Fruit fly (Drosophila melanogaster) whole organism, embryonic: ENCODE measurements around the gene udt.

ENCODE experiments used
- CG10209 ChIP-seq: fragments of 200-800 bp; sonication (Bioruptor generic); optimal IDR thresholded peaks from 3 replicates; lab custom pipeline; 2017; ENCODE audit warnings: missing biosample characterization, mild to moderate bottlenecking, missing genetic modification characterization, missing genetic modification reagents
- CG10462 ChIP-seq: fragments of 200-800 bp; sonication (Bioruptor generic); optimal IDR thresholded peaks from 2 replicates; lab custom pipeline; 2016; ENCODE audit warnings: missing biosample characterization, missing genetic modification characterization
- CG12391 ChIP-seq: fragments of 200-800 bp; sonication (Bioruptor generic); optimal IDR thresholded peaks from 3 replicates; lab custom pipeline; 2018; ENCODE audit warnings: missing biosample characterization, mild to moderate bottlenecking, missing genetic modification characterization, moderate library complexity
- CG13894 ChIP-seq: fragments of 200-800 bp; sonication (Bioruptor generic); optimal IDR thresholded peaks from 3 replicates; lab custom pipeline; 2018; ENCODE audit warnings: missing biosample characterization, mild to moderate bottlenecking, missing genetic modification characterization, moderate library complexity
- CG14050 ChIP-seq: fragments of 200-800 bp; sonication (Bioruptor generic); IDR thresholded peaks from 3 replicates; pipeline ENCODE4 v1.3.6; 2022; ENCODE audit warnings: missing biosample characterization, missing genetic modification characterization
- CG14710 ChIP-seq: fragments of 200-800 bp; sonication (Bioruptor generic); optimal IDR thresholded peaks from 3 replicates; lab custom pipeline; 2019; ENCODE audit warnings: missing biosample characterization, mild to moderate bottlenecking, missing genetic modification characterization, moderate library complexity
- CG15269 ChIP-seq: fragments of 200-800 bp; sonication (Bioruptor generic); optimal IDR thresholded peaks from 2 replicates; lab custom pipeline; 2018; ENCODE audit warnings: missing biosample characterization, mild to moderate bottlenecking, missing genetic modification characterization, moderate library complexity
- CG15601 ChIP-seq: fragments of 200-800 bp; sonication (Bioruptor generic); optimal IDR thresholded peaks from 3 replicates; lab custom pipeline; 2019; ENCODE audit warnings: missing biosample characterization, mild to moderate bottlenecking, missing genetic modification characterization, moderate library complexity
- CG16815 ChIP-seq: fragments of 200-800 bp; sonication (Bioruptor generic); optimal IDR thresholded peaks from 3 replicates; lab custom pipeline; 2017; ENCODE audit warnings: missing biosample characterization, mild to moderate bottlenecking, missing genetic modification characterization
- CG17385 ChIP-seq: fragments of 200-800 bp; sonication (Bioruptor generic); optimal IDR thresholded peaks from 3 replicates; lab custom pipeline; 2018; ENCODE audit warnings: missing biosample characterization, mild to moderate bottlenecking, missing genetic modification characterization
- CG17829 ChIP-seq: fragments of 200-800 bp; optimal IDR thresholded peaks from 2 replicates; lab custom pipeline; 2019; ENCODE audit warnings: missing biosample characterization, mild to moderate bottlenecking, missing genetic modification characterization, moderate library complexity
- CG2199 ChIP-seq: fragments of 200-800 bp; sonication (Bioruptor generic); IDR thresholded peaks from 3 replicates; pipeline ENCODE4 v1.3.6; 2022; ENCODE audit warnings: missing biosample characterization, missing genetic modification characterization
- CG5180 ChIP-seq: fragments of 200-800 bp; sonication (Bioruptor generic); optimal IDR thresholded peaks from 3 replicates; lab custom pipeline; 2017; ENCODE audit warnings: missing biosample characterization, missing genetic modification characterization, mild to moderate bottlenecking, moderate library complexity, missing genetic modification reagents
- CG5245 ChIP-seq: fragments of 200-800 bp; sonication (Bioruptor generic); optimal IDR thresholded peaks from 3 replicates; lab custom pipeline; 2016; ENCODE audit warnings: missing biosample characterization, missing genetic modification characterization
- CG6765 ChIP-seq: fragments of 200-800 bp; sonication (Bioruptor generic); optimal IDR thresholded peaks from 3 replicates; lab custom pipeline; 2017; ENCODE audit warnings: missing biosample characterization, mild to moderate bottlenecking, missing genetic modification characterization
- CG6813 ChIP-seq: fragments of 200-800 bp; sonication (Bioruptor generic); optimal IDR thresholded peaks from 2 replicates; lab custom pipeline; 2017; ENCODE audit warnings: missing biosample characterization, missing genetic modification characterization, mild to moderate bottlenecking, moderate library complexity, missing genetic modification reagents
- Chrac-16 ChIP-seq: fragments of 200-800 bp; sonication (Bioruptor generic); optimal IDR thresholded peaks from 3 replicates; lab custom pipeline; 2016; ENCODE audit warnings: missing biosample characterization, missing genetic modification characterization
- CrebB ChIP-seq: fragments of 200-800 bp; sonication (Bioruptor generic); optimal IDR thresholded peaks from 3 replicates; lab custom pipeline; 2018; ENCODE audit warnings: missing biosample characterization, mild to moderate bottlenecking, missing genetic modification characterization
- Gsc ChIP-seq: fragments of 200-800 bp; sonication (Bioruptor generic); IDR thresholded peaks from 2 replicates; pipeline ENCODE4 v1.3.6; 2022; ENCODE audit warnings: missing biosample characterization, missing genetic modification characterization
- Hand ChIP-seq: fragments of 200-800 bp; sonication (Bioruptor generic); optimal IDR thresholded peaks from 2 replicates; lab custom pipeline; 2017; ENCODE audit warnings: mild to moderate bottlenecking, missing biosample characterization, missing genetic modification reagents, missing genetic modification characterization
- HmgD ChIP-seq: fragments of 200-800 bp; sonication (Bioruptor generic); optimal IDR thresholded peaks from 3 replicates; lab custom pipeline; 2016; ENCODE audit warnings: missing biosample characterization, missing genetic modification characterization
- HmgZ ChIP-seq: fragments of 200-800 bp; sonication (Bioruptor generic); optimal IDR thresholded peaks from 2 replicates; lab custom pipeline; 2018; ENCODE audit warnings: missing biosample characterization, mild to moderate bottlenecking, missing genetic modification characterization
- Mes4 ChIP-seq: fragments of 200-800 bp; sonication (Bioruptor generic); optimal IDR thresholded peaks from 2 replicates; lab custom pipeline; 2016; ENCODE audit warnings: missing biosample characterization, missing genetic modification characterization
- NC2α ChIP-seq: fragments of 200-800 bp; sonication (Bioruptor generic); optimal IDR thresholded peaks from 2 replicates; lab custom pipeline; 2016; ENCODE audit warnings: missing biosample characterization, missing genetic modification characterization
- Oaz ChIP-seq: fragments of 200-800 bp; sonication (Bioruptor generic); IDR thresholded peaks from 2 replicates; pipeline ENCODE4 v1.3.6; 2022; ENCODE audit warnings: missing biosample characterization, missing genetic modification characterization
- Spps ChIP-seq: fragments of 200-800 bp; sonication (Bioruptor generic); optimal IDR thresholded peaks from 2 replicates; lab custom pipeline; 2018; ENCODE audit warnings: missing biosample characterization, mild to moderate bottlenecking, missing genetic modification characterization
- Ssrp ChIP-seq: fragments of 200-800 bp; sonication (Bioruptor generic); optimal IDR thresholded peaks from 2 replicates; lab custom pipeline; 2018; ENCODE audit warnings: missing biosample characterization, mild to moderate bottlenecking, missing genetic modification characterization, moderate library complexity
- amos ChIP-seq: fragments of 200-800 bp; sonication (Bioruptor generic); IDR thresholded peaks from 2 replicates; pipeline ENCODE4 v1.3.6; 2022; ENCODE audit warnings: missing biosample characterization, missing genetic modification characterization; ENCODE audit not compliant: partially characterized antibody
- ato ChIP-seq: fragments of 200-800 bp; sonication (Bioruptor generic); IDR thresholded peaks from 2 replicates; pipeline ENCODE4 v1.3.6; 2022; ENCODE audit warnings: missing biosample characterization, missing genetic modification characterization; ENCODE audit not compliant: partially characterized antibody
- bowl ChIP-seq: fragments of 200-800 bp; sonication (Bioruptor generic); IDR thresholded peaks from 2 replicates; pipeline ENCODE4 v1.3.6; 2022; ENCODE audit warnings: missing biosample characterization, missing genetic modification characterization
- cas ChIP-seq: fragments of 200-800 bp; sonication (Bioruptor generic); IDR thresholded peaks from 2 replicates; pipeline ENCODE4 v1.3.6; 2022; ENCODE audit warnings: missing biosample characterization, missing genetic modification characterization
- ci ChIP-seq: fragments of 200-800 bp; sonication (Bioruptor generic); IDR thresholded peaks from 3 replicates; pipeline ENCODE4 v1.3.6; 2022; ENCODE audit warnings: missing biosample characterization, missing genetic modification characterization
- danr ChIP-seq: fragments of 200-800 bp; sonication (Bioruptor generic); IDR thresholded peaks from 2 replicates; pipeline ENCODE4 v1.3.6; 2022; ENCODE audit warnings: missing biosample characterization, missing genetic modification characterization
- ewg ChIP-seq: fragments of 200-800 bp; sonication (Bioruptor generic); optimal IDR thresholded peaks from 3 replicates; lab custom pipeline; 2017; ENCODE audit warnings: mild to moderate bottlenecking, missing biosample characterization, missing genetic modification reagents, missing genetic modification characterization
- fd3F ChIP-seq: fragments of 200-800 bp; sonication (Bioruptor generic); optimal IDR thresholded peaks from 2 replicates; lab custom pipeline; 2018; ENCODE audit warnings: missing biosample characterization, mild to moderate bottlenecking, missing genetic modification characterization, moderate library complexity
- fd96Cb ChIP-seq: fragments of 200-800 bp; sonication (Bioruptor generic); optimal IDR thresholded peaks from 2 replicates; lab custom pipeline; 2018; ENCODE audit warnings: missing biosample characterization, mild to moderate bottlenecking, missing genetic modification characterization, moderate library complexity
- fu2 ChIP-seq: fragments of 200-800 bp; sonication (Bioruptor generic); optimal IDR thresholded peaks from 2 replicates; lab custom pipeline; 2016; ENCODE audit warnings: missing biosample characterization, missing genetic modification characterization
- grn ChIP-seq: fragments of 200-800 bp; sonication (Bioruptor generic); optimal IDR thresholded peaks from 3 replicates; lab custom pipeline; 2017; ENCODE audit warnings: missing biosample characterization, missing genetic modification characterization
- hth ChIP-seq: fragments of >200 bp; optimal IDR thresholded peaks from 2 replicates; lab custom pipeline; 2017; ENCODE audit warnings: inconsistent platforms
- klu ChIP-seq: fragments of 200-800 bp; sonication (Bioruptor generic); IDR thresholded peaks from 2 replicates; pipeline ENCODE4 v1.3.6; 2022; ENCODE audit warnings: missing biosample characterization, missing genetic modification characterization
- nerfin-1 ChIP-seq: fragments of 200-800 bp; sonication (Bioruptor generic); optimal IDR thresholded peaks from 3 replicates; lab custom pipeline; 2019; ENCODE audit warnings: missing biosample characterization, mild to moderate bottlenecking, missing genetic modification characterization, moderate library complexity
- pb ChIP-seq: fragments of 200-800 bp; sonication (Bioruptor generic); optimal IDR thresholded peaks from 3 replicates; lab custom pipeline; 2016; ENCODE audit warnings: missing biosample characterization, missing genetic modification characterization
- pfk ChIP-seq: fragments of 200-800 bp; sonication (Bioruptor generic); optimal IDR thresholded peaks from 2 replicates; lab custom pipeline; 2018; ENCODE audit warnings: missing biosample characterization, mild to moderate bottlenecking, missing genetic modification characterization, moderate library complexity
- phol ChIP-seq: fragments of 200-800 bp; sonication (Bioruptor generic); optimal IDR thresholded peaks from 3 replicates; lab custom pipeline; 2018; ENCODE audit warnings: missing biosample characterization, mild to moderate bottlenecking, missing genetic modification characterization, moderate library complexity
- sr ChIP-seq: fragments of 200-800 bp; sonication (Bioruptor generic); IDR thresholded peaks from 3 replicates; pipeline ENCODE4 v1.3.6; 2022; ENCODE audit warnings: missing biosample characterization, missing genetic modification characterization
- stc ChIP-seq: fragments of 200-800 bp; sonication (Bioruptor generic); IDR thresholded peaks from 2 replicates; pipeline ENCODE4 v1.3.6; 2022; ENCODE audit warnings: missing biosample characterization, missing genetic modification characterization
- unc-4 ChIP-seq: fragments of 200-800 bp; sonication (Bioruptor generic); IDR thresholded peaks from 2 replicates; pipeline ENCODE4 v1.3.6; 2022; ENCODE audit warnings: missing biosample characterization, missing genetic modification characterization; ENCODE audit not compliant: partially characterized antibody
- unpg ChIP-seq: fragments of 200-800 bp; sonication (Bioruptor generic); optimal IDR thresholded peaks from 3 replicates; lab custom pipeline; 2018; ENCODE audit warnings: missing biosample characterization, mild to moderate bottlenecking, missing genetic modification characterization, moderate library complexity

The udt gene

dm6 chr3R:23782456-23783402 is 19.7 kb upstream of the udt start (continued):
- TF ChIP-seq CG16815 (GFP tag; lab: Kevin White, UChicago) (peak; percentile 91), Oaz (GFP tag; lab: Robert Waterston, UW) (no peak), CG17385 (GFP tag; lab: Kevin White, UChicago) (peak; percentile 80), ci (peak; percentile 90), klu (GFP tag; lab: Robert Waterston, UW) (peak; percentile 55), cas (GFP tag; lab: Robert Waterston, UW) (no peak), Hand (GFP tag; lab: Kevin White, UChicago) (no peak), hth (lab: Kevin White, UChicago) (no peak), CG10462 (GFP tag; lab: Kevin White, UChicago) (peak; percentile 84), CG15601 (tag; lab: Kevin White, UChicago) (peak; percentile 93), pfk (GFP tag; lab: Kevin White, UChicago) (peak; percentile 91), stc (GFP tag; lab: Robert Waterston, UW) (peak; percentile 77), CG14050 (GFP tag; lab: Robert Waterston, UW) (peak; percentile 73), phol (tag; lab: Kevin White, UChicago) (peak; percentile 95), unpg (GFP tag; lab: Kevin White, UChicago) (peak; percentile 93), nerfin-1 (tag; lab: Kevin White, UChicago) (peak; percentile 82), Ssrp (tag; lab: Kevin White, UChicago) (peak; percentile 94), HmgD (GFP tag; lab: Kevin White, UChicago) (peak; percentile 6), CG14710 (peak; percentile 96), Chrac-16 (GFP tag; lab: Kevin White, UChicago) (peak; percentile 88), CG15269 (peak; percentile 69), CG2199 (peak; percentile 69; the same call in 2 of the 3 replicates), NC2α (GFP tag; lab: Kevin White, UChicago) (peak; percentile 56), fd3F (GFP tag; lab: Kevin White, UChicago) (peak; percentile 17), sr (GFP tag; lab: Robert Waterston, UW) (peak; percentile 16; the same call in 1 of the 3 replicates), CG12391 (tag; lab: Kevin White, UChicago) (peak; percentile 94), CG5180 (GFP tag; lab: Kevin White, UChicago) (peak; percentile 67), ewg (GFP tag; lab: Kevin White, UChicago) (peak; percentile 85), unc-4 (GFP tag; lab: Robert Waterston, UW) (no peak), amos (GFP tag; lab: Robert Waterston, UW) (no peak), fu2 (GFP tag; lab: Kevin White, UChicago) (peak; percentile 26), Spps (tag; lab: Kevin White, UChicago) (peak; percentile 92), danr (GFP tag; lab: Robert Waterston, UW) (peak; percentile 78), Mes4 (peak; percentile 84), HmgZ (tag; lab: Kevin White, UChicago) (peak; percentile 72), pb (GFP tag; lab: Kevin White, UChicago) (peak; percentile 76), ato (GFP tag; lab: Robert Waterston, UW) (no peak), CG10209 (GFP tag; lab: Kevin White, UChicago) (peak; percentile 87), CG5245 (peak; percentile 81), grn (GFP tag; lab: Kevin White, UChicago) (peak; percentile 95), CG17829 (tag; lab: Kevin White, UChicago) (peak; percentile 95), CG6765 (GFP tag; lab: Kevin White, UChicago) (peak; percentile 78), Gsc (GFP tag; lab: Robert Waterston, UW) (peak; percentile 81), bowl (GFP tag; lab: Robert Waterston, UW) (no peak), CrebB (tag; lab: Kevin White, UChicago) (peak; percentile 85), fd96Cb (tag; lab: Kevin White, UChicago) (peak; percentile 95), CG6813 (GFP tag; lab: Kevin White, UChicago) (peak; percentile 82), CG13894 (tag; lab: Kevin White, UChicago) (peak; percentile 9)
